Fruit fly (Drosophila melanogaster) whole organism, adult: Measurements from ENCODE around the gene CG32240.

Experiments
- CG11617 ChIP-seq: fragments of 200-800 bp; sonication (Bioruptor generic); optimal IDR thresholded peaks from 2 replicates; lab custom pipeline; 2017; ENCODE audit warnings: mild to moderate bottlenecking, missing biosample characterization, missing genetic modification reagents, missing genetic modification characterization
- CG12768 ChIP-seq: fragments of 200-800 bp; sonication (Bioruptor generic); optimal IDR thresholded peaks from 2 replicates; lab custom pipeline; 2017; ENCODE audit warnings: missing biosample characterization, missing genetic modification characterization, mild to moderate bottlenecking, moderate library complexity, missing genetic modification reagents
- CG14711 ChIP-seq: fragments of 200-800 bp; sonication (Bioruptor generic); optimal IDR thresholded peaks from 2 replicates; lab custom pipeline; 2018; ENCODE audit warnings: missing biosample characterization, mild to moderate bottlenecking, missing genetic modification characterization, moderate library complexity
- CG1620 ChIP-seq: fragments of 200-800 bp; sonication (Bioruptor generic); optimal IDR thresholded peaks from 2 replicates; lab custom pipeline; 2016; ENCODE audit warnings: missing biosample characterization, missing genetic modification characterization
- CG33017 ChIP-seq: fragments of 200-800 bp; sonication (Bioruptor generic); optimal IDR thresholded peaks from 2 replicates; lab custom pipeline; 2018; ENCODE audit warnings: missing biosample characterization, mild to moderate bottlenecking, missing genetic modification characterization, moderate library complexity
- CG5204 ChIP-seq: fragments of 200-800 bp; sonication (Bioruptor generic); optimal IDR thresholded peaks from 2 replicates; lab custom pipeline; 2016; ENCODE audit warnings: missing biosample characterization, missing genetic modification characterization
- CG7045 ChIP-seq: fragments of 200-800 bp; sonication (Bioruptor generic); optimal IDR thresholded peaks from 2 replicates; lab custom pipeline; 2017; ENCODE audit warnings: missing biosample characterization, mild to moderate bottlenecking, missing genetic modification characterization
- CG7101 ChIP-seq: fragments of 200-800 bp; sonication (Bioruptor generic); optimal IDR thresholded peaks from 2 replicates; lab custom pipeline; 2018; ENCODE audit warnings: missing biosample characterization, mild to moderate bottlenecking, missing genetic modification characterization, moderate library complexity
- Clk ChIP-seq: fragments of 200-800 bp; sonication (Bioruptor generic); optimal IDR thresholded peaks from 2 replicates; lab custom pipeline; 2017; ENCODE audit warnings: missing biosample characterization, missing genetic modification characterization
- Crg-1 ChIP-seq: fragments of 200-800 bp; sonication (Bioruptor generic); optimal IDR thresholded peaks from 2 replicates; lab custom pipeline; 2016; ENCODE audit warnings: missing biosample characterization, missing genetic modification characterization
- Hr96 ChIP-seq: fragments of 200-800 bp; sonication (Bioruptor generic); optimal IDR thresholded peaks from 2 replicates; lab custom pipeline; 2016; ENCODE audit warnings: missing biosample characterization, missing genetic modification characterization
- Mnt ChIP-seq: fragments of 200-800 bp; sonication (Bioruptor generic); optimal IDR thresholded peaks from 2 replicates; lab custom pipeline; 2016; ENCODE audit warnings: missing biosample characterization, mild to moderate bottlenecking, missing genetic modification characterization
- bab1 ChIP-seq: fragments of 200-800 bp; sonication (Bioruptor generic); optimal IDR thresholded peaks from 3 replicates; lab custom pipeline; 2019; ENCODE audit warnings: missing biosample characterization, mild to moderate bottlenecking, missing genetic modification characterization, moderate library complexity
- cic ChIP-seq: fragments of 200-800 bp; sonication (Bioruptor generic); optimal IDR thresholded peaks from 2 replicates; lab custom pipeline; 2017; ENCODE audit warnings: missing biosample characterization, mild to moderate bottlenecking, missing genetic modification characterization, moderate library complexity
- cnc ChIP-seq, 2 experiments: fragments of >200 bp; optimal IDR thresholded peaks; 2 replicates each; lab custom pipeline; 2017
- kay ChIP-seq: fragments of 200-800 bp; sonication (Bioruptor generic); peaks from one replicate; lab custom pipeline; 2016; ENCODE audit warnings: missing biosample characterization, missing genetic modification characterization, borderline replicate concordance
- ovo ChIP-seq: fragments of 200-800 bp; sonication (Bioruptor generic); optimal IDR thresholded peaks from 2 replicates; lab custom pipeline; 2016; ENCODE audit warnings: missing biosample characterization, missing genetic modification characterization
- pad ChIP-seq: fragments of 200-800 bp; sonication (Bioruptor generic); optimal IDR thresholded peaks from 3 replicates; lab custom pipeline; 2017; ENCODE audit warnings: missing biosample characterization, missing genetic modification characterization, mild to moderate bottlenecking, moderate library complexity, missing genetic modification reagents
- tj ChIP-seq: fragments of 200-800 bp; sonication (Bioruptor generic); optimal IDR thresholded peaks from 3 replicates; lab custom pipeline; 2017; ENCODE audit warnings: missing biosample characterization, mild to moderate bottlenecking, missing genetic modification characterization, moderate library complexity
- toe ChIP-seq: fragments of 200-800 bp; sonication (Bioruptor generic); optimal IDR thresholded peaks from 2 replicates; lab custom pipeline; 2016; ENCODE audit warnings: missing biosample characterization, missing genetic modification characterization

Gene CG32240

DNA sequence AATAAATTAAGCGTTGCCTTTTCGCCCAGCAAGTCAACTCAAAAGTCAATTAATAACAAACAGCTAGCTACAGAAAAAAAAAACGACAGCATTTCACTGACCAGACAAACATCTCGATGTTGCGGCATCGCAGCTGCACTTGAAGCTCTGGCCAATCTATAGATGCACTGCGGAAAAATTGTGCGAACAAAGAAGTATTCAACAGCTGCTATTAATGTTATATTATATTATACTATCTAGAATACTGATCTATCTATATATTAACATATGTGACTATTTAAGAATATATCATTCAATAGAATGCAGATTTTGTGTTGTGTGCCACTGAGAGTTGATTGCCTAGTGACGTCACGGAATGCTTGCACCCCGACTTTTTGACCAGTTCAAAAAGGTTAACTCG lies 33.4 kb downstream of the CG32240 start:
- TF ChIP-seq CG11617 (GFP tag; lab: Kevin White, UChicago) (no peak), kay (GFP tag; lab: Kevin White, UChicago) (no peak), tj (GFP tag; lab: Kevin White, UChicago) (no peak), toe (no peak), Clk (no peak), CG1620 (GFP tag; lab: Kevin White, UChicago) (no peak)

DNA sequence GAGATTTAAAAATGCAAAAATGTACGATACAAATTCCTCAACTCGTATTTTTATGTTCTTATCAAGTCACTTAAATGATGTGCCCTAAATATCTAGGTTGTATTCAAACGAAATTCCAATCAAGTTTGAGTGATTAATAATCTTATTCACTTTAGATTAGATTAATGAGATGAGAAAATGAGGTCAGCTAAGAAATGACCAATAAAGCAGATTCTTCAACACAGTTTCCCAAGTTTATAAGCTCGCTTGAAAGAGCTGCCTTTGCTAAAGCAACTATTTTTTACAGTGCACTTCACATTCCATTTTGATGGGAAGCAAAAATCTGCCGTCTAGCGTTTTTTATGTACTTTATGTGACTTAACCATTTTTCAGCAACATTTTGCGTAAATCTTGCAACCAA lies 35.0 kb downstream of the CG32240 start:
- no peak for TF ChIP-seq bab1 (GFP tag; lab: Kevin White, UChicago)
- TF ChIP-seq CG7045, result no peak
- TF ChIP-seq Crg-1, result no peak

dm6 chr3L:4341078-4341477 lies 40.4 kb downstream of the CG32240 start:
- TF ChIP-seq kay (GFP tag; lab: Kevin White, UChicago) (peak; percentile 11), bab1 (GFP tag; lab: Kevin White, UChicago) (no peak)

DNA sequence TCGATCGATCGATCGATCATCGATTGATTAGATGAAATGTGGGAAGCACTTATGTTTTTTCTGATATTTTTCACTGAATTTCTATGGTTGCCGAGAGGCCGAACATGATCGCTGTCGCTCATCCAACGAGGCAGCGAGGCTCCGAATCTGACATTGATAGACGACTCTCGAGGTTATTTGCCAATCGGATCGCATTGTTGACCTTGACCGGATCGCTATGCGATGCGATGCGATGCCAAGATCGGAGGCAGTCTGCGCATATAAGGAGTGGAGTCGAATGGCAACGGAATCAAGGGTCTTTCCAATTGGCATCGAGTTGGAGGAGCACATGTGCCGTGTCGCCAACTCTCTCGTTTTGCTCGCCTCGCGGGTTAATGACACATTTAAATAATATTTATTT lies 41.2 kb downstream of the CG32240 start:
- no peak for TF ChIP-seq CG7045
- TF ChIP-seq CG1620 (GFP tag; lab: Kevin White, UChicago), result no peak
- no peak for TF ChIP-seq CG11617 (GFP tag; lab: Kevin White, UChicago)
- TF ChIP-seq toe, result no peak
- TF ChIP-seq bab1 (GFP tag; lab: Kevin White, UChicago), result no peak
- no peak for TF ChIP-seq CG7101 (tag; lab: Kevin White, UChicago)
- no peak for TF ChIP-seq Mnt
- no peak for TF ChIP-seq cic (GFP tag; lab: Kevin White, UChicago)
- no peak for TF ChIP-seq kay (GFP tag; lab: Kevin White, UChicago)
- no peak for TF ChIP-seq Hr96 (GFP tag; lab: Kevin White, UChicago)
- no peak for TF ChIP-seq tj (GFP tag; lab: Kevin White, UChicago)
- TF ChIP-seq CG12768 (GFP tag; lab: Kevin White, UChicago), result no peak
- no peak for TF ChIP-seq CG14711 (tag; lab: Kevin White, UChicago)
- no peak for TF ChIP-seq pad (GFP tag; lab: Kevin White, UChicago)
- no peak for TF ChIP-seq CG33017 (tag; lab: Kevin White, UChicago)
- no peak for TF ChIP-seq Clk
- no peak for TF ChIP-seq ovo (GFP tag; lab: Kevin White, UChicago)
- no peak for TF ChIP-seq CG5204 (GFP tag; lab: Kevin White, UChicago)

- TF ChIP-seq pad (GFP tag; lab: Kevin White, UChicago), result no peak
- no peak for TF ChIP-seq Hr96 (GFP tag; lab: Kevin White, UChicago)
- no peak for TF ChIP-seq ovo (GFP tag; lab: Kevin White, UChicago)
- TF ChIP-seq Crg-1, result no peak
- TF ChIP-seq CG5204 (GFP tag; lab: Kevin White, UChicago), result no peak
- TF ChIP-seq tj (GFP tag; lab: Kevin White, UChicago), result no peak
- TF ChIP-seq CG33017 (tag; lab: Kevin White, UChicago), result no peak
- TF ChIP-seq Clk, result no peak
- no peak for TF ChIP-seq cnc (optimal IDR thresholded peaks at IDR 0.05; lab: Kevin White, UChicago)
- no peak for TF ChIP-seq Mnt
- no peak for TF ChIP-seq CG7101 (tag; lab: Kevin White, UChicago)
- no peak for TF ChIP-seq CG11617 (GFP tag; lab: Kevin White, UChicago)
- no peak for TF ChIP-seq CG12768 (GFP tag; lab: Kevin White, UChicago)
- TF ChIP-seq bab1 (GFP tag; lab: Kevin White, UChicago), result no peak
- no peak for TF ChIP-seq toe
- no peak for TF ChIP-seq CG14711 (tag; lab: Kevin White, UChicago)
- no peak for TF ChIP-seq kay (GFP tag; lab: Kevin White, UChicago)
- no peak for TF ChIP-seq cic (GFP tag; lab: Kevin White, UChicago)
- no peak for TF ChIP-seq CG1620 (GFP tag; lab: Kevin White, UChicago)
These were observed 41.9 kb downstream of the CG32240 start for dm6 chr3L:4339525-4339924.

dm6 chr3L:4336588-4336987 lies 44.8 kb downstream of the CG32240 start:
- no peak for TF ChIP-seq bab1 (GFP tag; lab: Kevin White, UChicago)
- TF ChIP-seq Crg-1, result no peak
